Worm (Caenorhabditis elegans) whole organism, L3 larva: ENCODE data around the gene osm-5.
A peak's percentile ranks its signal among the peaks of the same experiment; 100 is the strongest.

Source experiments
- ceh-28 ChIP-seq: fragments of 150-350 bp; optimal IDR thresholded peaks from 2 replicates; lab custom pipeline; 2014; ENCODE audit warnings: missing biosample characterization, missing genetic modification reagents, missing genetic modification characterization
- ceh-82 ChIP-seq: fragments of 150-350 bp; optimal IDR thresholded peaks from 2 replicates; lab custom pipeline; 2014; ENCODE audit warnings: missing biosample characterization, missing genetic modification characterization
- elt-3 ChIP-seq, 3 experiments: fragments of 150-350 bp in 1 of 3; sonication (generic microtip) in 2 of 3; optimal IDR thresholded peaks; 2 replicates in 2 of 3; 4 replicates in 1 of 3; lab custom pipeline; 2014 to 2017; ENCODE audit warnings: missing biosample characterization in 3 of 3, missing genetic modification characterization in 3 of 3
- fkh-10 ChIP-seq: sonication (generic microtip); optimal IDR thresholded peaks from 2 replicates; lab custom pipeline; 2017; ENCODE audit warnings: missing biosample characterization, missing genetic modification reagents, missing genetic modification characterization
- lin-39 ChIP-seq: fragments of 150-350 bp; optimal IDR thresholded peaks from 2 replicates; lab custom pipeline; 2018; ENCODE audit warnings: missing biosample characterization, missing genetic modification reagents, missing genetic modification characterization
- mml-1 ChIP-seq: fragments of 150-350 bp; sonication (generic microtip); optimal IDR thresholded peaks from 3 replicates; lab custom pipeline; 2014; ENCODE audit warnings: missing biosample characterization, missing genetic modification characterization
- nfya-1 ChIP-seq: sonication (generic microtip); optimal IDR thresholded peaks from 2 replicates; lab custom pipeline; 2017; ENCODE audit warnings: missing genetic modification characterization, mild to moderate bottlenecking, missing compliant biosample characterization, antibody characterized with exemption, moderate library complexity; ENCODE audit not compliant: insufficient read depth
- nhr-25 ChIP-seq: sonication (generic microtip); optimal IDR thresholded peaks from 2 replicates; lab custom pipeline; 2017; ENCODE audit warnings: missing biosample characterization, missing genetic modification characterization
- nhr-28 ChIP-seq: fragments of 150-350 bp; optimal IDR thresholded peaks from 2 replicates; lab custom pipeline; 2014; ENCODE audit warnings: missing biosample characterization, missing genetic modification characterization
- skn-1 ChIP-seq: fragments of 150-350 bp; optimal IDR thresholded peaks from 2 replicates; lab custom pipeline; 2014; ENCODE audit warnings: missing biosample characterization, missing genetic modification characterization
- tbx-2 ChIP-seq: sonication (generic microtip); optimal IDR thresholded peaks from 2 replicates; lab custom pipeline; 2016; ENCODE audit warnings: mild to moderate bottlenecking, missing genetic modification characterization, missing compliant biosample characterization
- zag-1 ChIP-seq: fragments of 150-350 bp; optimal IDR thresholded peaks from 2 replicates; lab custom pipeline; 2014; ENCODE audit warnings: missing biosample characterization, missing genetic modification characterization

DNA sequence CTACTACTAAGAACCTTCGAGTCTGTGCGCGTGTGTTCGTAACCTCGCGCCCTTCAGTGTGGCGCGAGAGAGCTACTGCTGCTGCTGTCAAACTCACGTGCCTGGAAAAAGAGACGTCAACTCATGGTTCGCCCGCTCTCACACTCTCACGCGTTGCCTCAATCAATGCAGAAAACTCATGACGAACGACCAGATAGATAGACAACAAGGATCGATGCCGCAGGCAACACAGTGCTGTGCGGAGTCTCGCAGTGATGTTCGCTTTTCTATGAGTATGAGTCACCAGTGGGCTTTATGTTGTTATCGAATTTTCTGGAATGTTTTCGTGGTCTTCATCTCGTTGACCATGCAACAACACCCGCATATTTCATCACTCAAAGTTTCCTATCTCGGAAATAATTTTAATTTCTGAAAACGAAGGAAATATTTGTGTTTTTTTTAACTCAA, 12.5 kb upstream of the osm-5 start:
- TF ChIP-seq tbx-2 (tag; lab: Kevin White, UChicago) = no peak
- peak; percentile 45 for TF ChIP-seq skn-1
- TF ChIP-seq nfya-1 (tag; lab: Kevin White, UChicago) = peak; percentile 76
- peak; percentile 71 for TF ChIP-seq fkh-10 (GFP tag; lab: Kevin White, UChicago)
- TF ChIP-seq nhr-28 (tag; lab: Kevin White, UChicago) = no peak
- no peak for TF ChIP-seq zag-1 (tag; lab: Kevin White, UChicago)
- TF ChIP-seq ceh-82 = no peak
- peak; percentile 85 for TF ChIP-seq lin-39
- no peak for TF ChIP-seq nhr-25 (tag; lab: Kevin White, UChicago)
- TF ChIP-seq ceh-28 = peak; percentile 88
- TF ChIP-seq mml-1 (tag; lab: Kevin White, UChicago) = no peak
- no peak for TF ChIP-seq elt-3 (tag; optimal IDR thresholded peaks at IDR 0.05; lab: Kevin White, UChicago)
